Worm (Caenorhabditis elegans) whole organism, late embryonic: ENCODE measurements around the gene F07H5.10.

ENCODE experiments used
- C08G9.2 ChIP-seq: sonication (generic microtip); optimal IDR thresholded peaks from 2 replicates; lab custom pipeline; 2016; ENCODE audit warnings: mild to moderate bottlenecking, missing genetic modification characterization, moderate library complexity, missing compliant biosample characterization
- ama-1 ChIP-seq: fragments of 150-350 bp; optimal IDR thresholded peaks from 2 replicates; lab custom pipeline; 2014
- ceh-22 ChIP-seq: sonication (generic microtip); optimal IDR thresholded peaks from 2 replicates; lab custom pipeline; 2017; ENCODE audit warnings: missing biosample characterization, missing genetic modification characterization
- hlh-30 ChIP-seq: sonication (generic microtip); optimal IDR thresholded peaks from 2 replicates; lab custom pipeline; 2017; ENCODE audit warnings: antibody characterized with exemption, missing genetic modification characterization, missing compliant biosample characterization; ENCODE audit not compliant: insufficient read depth
- pat-9 ChIP-seq: fragments of 200-800 bp; sonication (Bioruptor generic); optimal IDR thresholded peaks from 2 replicates; lab custom pipeline; 2018; ENCODE audit warnings: mild to moderate bottlenecking, missing genetic modification characterization, moderate library complexity, missing compliant biosample characterization
- pqm-1 ChIP-seq: sonication (generic microtip); optimal IDR thresholded peaks from 2 replicates; lab custom pipeline; 2016; ENCODE audit warnings: missing genetic modification characterization, missing compliant biosample characterization
- unc-86 ChIP-seq: sonication (generic microtip); optimal IDR thresholded peaks from 2 replicates; lab custom pipeline; 2016; ENCODE audit warnings: missing genetic modification characterization, missing compliant biosample characterization

- no peak for TF ChIP-seq pat-9 (tag; lab: Kevin White, UChicago)
- no peak for TF ChIP-seq ama-1 (lab: Kevin White, UChicago)
- no peak for TF ChIP-seq C08G9.2
- no peak for TF ChIP-seq hlh-30 (tag; lab: Kevin White, UChicago)
- no peak for TF ChIP-seq ceh-22 (tag; lab: Kevin White, UChicago)
- no peak for TF ChIP-seq unc-86 (tag; lab: Kevin White, UChicago)
- TF ChIP-seq pqm-1 (tag; lab: Kevin White, UChicago) = no peak
Measured at ce11 chrII:8820126-8820972, 12.0 kb upstream of the F07H5.10 start.
